Fruit fly (Drosophila melanogaster) whole organism, adult: ENCODE results near the gene QIL1.

ENCODE experiments used
- CG14711 ChIP-seq: fragments of 200-800 bp; sonication (Bioruptor generic); optimal IDR thresholded peaks from 2 replicates; lab custom pipeline; 2018; ENCODE audit warnings: missing biosample characterization, mild to moderate bottlenecking, missing genetic modification characterization, moderate library complexity
- CG1620 ChIP-seq: fragments of 200-800 bp; sonication (Bioruptor generic); optimal IDR thresholded peaks from 2 replicates; lab custom pipeline; 2016; ENCODE audit warnings: missing biosample characterization, missing genetic modification characterization
- CG33017 ChIP-seq: fragments of 200-800 bp; sonication (Bioruptor generic); optimal IDR thresholded peaks from 2 replicates; lab custom pipeline; 2018; ENCODE audit warnings: missing biosample characterization, mild to moderate bottlenecking, missing genetic modification characterization, moderate library complexity
- Crg-1 ChIP-seq: fragments of 200-800 bp; sonication (Bioruptor generic); optimal IDR thresholded peaks from 2 replicates; lab custom pipeline; 2016; ENCODE audit warnings: missing biosample characterization, missing genetic modification characterization
- Mnt ChIP-seq: fragments of 200-800 bp; sonication (Bioruptor generic); optimal IDR thresholded peaks from 2 replicates; lab custom pipeline; 2016; ENCODE audit warnings: missing biosample characterization, mild to moderate bottlenecking, missing genetic modification characterization
- bab1 ChIP-seq: fragments of 200-800 bp; sonication (Bioruptor generic); optimal IDR thresholded peaks from 3 replicates; lab custom pipeline; 2019; ENCODE audit warnings: missing biosample characterization, mild to moderate bottlenecking, missing genetic modification characterization, moderate library complexity
- cnc ChIP-seq, 2 experiments: fragments of >200 bp; optimal IDR thresholded peaks; 2 replicates each; lab custom pipeline; 2017
- kay ChIP-seq: fragments of 200-800 bp; sonication (Bioruptor generic); peaks from one replicate; lab custom pipeline; 2016; ENCODE audit warnings: missing biosample characterization, missing genetic modification characterization, borderline replicate concordance

DNA sequence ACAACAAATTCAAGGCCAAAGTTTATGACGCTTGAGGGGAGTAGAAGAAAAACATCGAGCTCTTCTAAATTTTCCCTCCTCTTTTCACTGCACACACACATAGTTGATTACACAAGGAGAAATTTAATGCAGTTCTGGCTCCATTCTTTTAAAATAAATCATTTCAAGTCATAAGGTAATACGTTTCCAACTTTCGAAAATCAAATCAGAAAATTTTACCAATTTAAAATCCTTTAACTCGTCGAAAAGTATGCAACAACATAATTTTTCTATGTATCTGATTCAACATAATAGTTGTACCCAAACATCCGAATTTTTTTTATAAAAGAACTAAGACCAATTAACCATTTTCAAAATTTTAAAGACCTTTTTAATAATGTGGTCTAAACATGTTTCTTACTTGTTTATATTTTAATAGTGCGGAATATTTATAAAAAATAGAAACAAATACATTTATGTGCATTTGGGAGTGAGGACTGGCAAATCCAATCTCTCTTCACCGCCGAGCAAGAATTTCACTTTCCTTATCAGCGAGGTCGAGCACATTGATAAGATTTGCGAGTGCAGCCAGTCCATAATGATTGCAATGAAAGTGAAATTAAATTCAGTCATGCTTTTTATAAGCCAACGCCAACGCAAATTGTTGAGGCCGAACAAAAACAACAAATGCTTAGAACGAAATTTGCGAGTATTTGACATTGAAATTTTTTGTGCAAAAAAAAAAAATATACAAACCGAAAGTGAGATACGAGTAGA lies 40.4 kb downstream of the QIL1 start:
- TF ChIP-seq bab1 (GFP tag; lab: Kevin White, UChicago) (no peak), CG1620 (GFP tag; lab: Kevin White, UChicago) (no peak), cnc (optimal IDR thresholded peaks at IDR 0.05; lab: Kevin White, UChicago) (no peak), CG33017 (tag; lab: Kevin White, UChicago) (no peak), kay (GFP tag; lab: Kevin White, UChicago) (no peak), Crg-1 (GFP tag; lab: Kevin White, UChicago) (no peak), CG14711 (tag; lab: Kevin White, UChicago) (no peak), Mnt (GFP tag; lab: Kevin White, UChicago) (no peak)
